Worm (Caenorhabditis elegans): Measurements from ENCODE around the gene odr-4.

- TF ChIP-seq elt-3 (tag; optimal IDR thresholded peaks at IDR 0.05), result no peak
- TF ChIP-seq snpc-4 (tag; optimal IDR thresholded peaks at IDR 0.05), result no peak
- TF ChIP-seq R02D3.7 (tag; optimal IDR thresholded peaks at IDR 0.05), result no peak
- TF ChIP-seq tbx-2 (tag; optimal IDR thresholded peaks at IDR 0.05), result no peak
- TF ChIP-seq nfya-1 (tag; optimal IDR thresholded peaks at IDR 0.05; ENCODE audit: insufficient read depth), result no peak
- TF ChIP-seq skn-1 (tag; optimal IDR thresholded peaks at IDR 0.05), result no peak
- TF ChIP-seq lin-15B (tag; optimal IDR thresholded peaks at IDR 0.05), result no peak
- TF ChIP-seq nhr-77 (tag; optimal IDR thresholded peaks at IDR 0.05), result no peak
- TF ChIP-seq unc-39 (tag; optimal IDR thresholded peaks at IDR 0.05), result no peak
- no peak for TF ChIP-seq unc-62 (GFP tag; optimal IDR thresholded peaks at IDR 0.05)
- TF ChIP-seq pha-4 (tag; optimal IDR thresholded peaks at IDR 0.05), result no peak
These were observed at the start of gene odr-4, which contains the start of gene Y102E9.5 for ce11 chrIII:6730185-6730850.

Data from whole organism, L3 larva.